Worm (Caenorhabditis elegans) whole organism, L4 larva: Measurements from ENCODE around the gene msp-77.

Source experiments
- D1046.2 ChIP-seq: fragments of 200-800 bp; sonication (Bioruptor generic); IDR thresholded peaks from 2 replicates; pipeline ENCODE4 v1.3.6; 2022; ENCODE audit warnings: missing genetic modification characterization, missing compliant biosample characterization
- F10B5.3 ChIP-seq: sonication (generic microtip); optimal IDR thresholded peaks from 2 replicates; lab custom pipeline; 2016; ENCODE audit warnings: mild to moderate bottlenecking, missing genetic modification characterization, missing compliant biosample characterization
- F37D6.2 ChIP-seq: sonication (generic microtip); optimal IDR thresholded peaks from 2 replicates; lab custom pipeline; 2016; ENCODE audit warnings: mild to moderate bottlenecking, missing genetic modification characterization, missing compliant biosample characterization
- F44E2.7 ChIP-seq: fragments of 200-800 bp; sonication (Bioruptor generic); IDR thresholded peaks from 2 replicates; pipeline ENCODE4 v2.1.2; 2022; ENCODE audit warnings: missing genetic modification characterization, missing compliant biosample characterization
- F49E8.2 ChIP-seq: sonication (generic microtip); optimal IDR thresholded peaks from 2 replicates; lab custom pipeline; 2016; ENCODE audit warnings: missing compliant biosample characterization, mild to moderate bottlenecking, missing genetic modification characterization, borderline replicate concordance
- R02D3.7 ChIP-seq: fragments of 150-350 bp; sonication (generic microtip); optimal IDR thresholded peaks from 3 replicates; lab custom pipeline; 2014; ENCODE audit warnings: missing biosample characterization, missing genetic modification characterization
- T20F7.1 ChIP-seq: fragments of 200-800 bp; sonication (Bioruptor generic); optimal IDR thresholded peaks from 2 replicates; lab custom pipeline; 2018; ENCODE audit warnings: mild to moderate bottlenecking, missing genetic modification characterization, missing compliant biosample characterization
- T26A8.4 ChIP-seq: fragments of 200-800 bp; sonication (Bioruptor generic); IDR thresholded peaks from 2 replicates; pipeline ENCODE4 v1.3.6; 2022; ENCODE audit warnings: missing genetic modification characterization, missing compliant biosample characterization
- Y5F2A.4 ChIP-seq: fragments of 200-800 bp; sonication (Bioruptor generic); optimal IDR thresholded peaks from 2 replicates; lab custom pipeline; 2018; ENCODE audit warnings: mild to moderate bottlenecking, missing genetic modification characterization, missing compliant biosample characterization
- aha-1 ChIP-seq: fragments of 150-350 bp; peaks from one replicate; lab custom pipeline; 2014; ENCODE audit warnings: missing biosample characterization, missing genetic modification characterization
- arid-1 ChIP-seq: fragments of 200-800 bp; sonication (Bioruptor generic); conservative IDR thresholded peaks from 2 replicates; pipeline ENCODE4 v1.3.6; 2022; ENCODE audit warnings: missing genetic modification reagents, missing genetic modification characterization, missing compliant biosample characterization
- ceh-20 ChIP-seq: fragments of 200-800 bp; sonication (Bioruptor generic); IDR thresholded peaks from 2 replicates; pipeline ENCODE4 v1.3.6; 2022; ENCODE audit warnings: missing genetic modification reagents, missing genetic modification characterization, missing compliant biosample characterization
- ceh-28 ChIP-seq: fragments of 150-350 bp; optimal IDR thresholded peaks from 2 replicates; lab custom pipeline; 2014; ENCODE audit warnings: missing biosample characterization, missing genetic modification reagents, missing genetic modification characterization
- ceh-32 ChIP-seq: sonication (generic microtip); optimal IDR thresholded peaks from 2 replicates; lab custom pipeline; 2016; ENCODE audit warnings: mild to moderate bottlenecking, missing genetic modification characterization, missing compliant biosample characterization; ENCODE audit not compliant: poor library complexity
- ceh-82 ChIP-seq: sonication (generic microtip); optimal IDR thresholded peaks from 2 replicates; lab custom pipeline; 2017; ENCODE audit warnings: missing biosample characterization, missing genetic modification characterization
- ces-1 ChIP-seq: fragments of 150-350 bp; sonication (generic microtip); optimal IDR thresholded peaks from 4 replicates; lab custom pipeline; 2014; ENCODE audit warnings: missing biosample characterization, missing genetic modification reagents, missing genetic modification characterization
- daf-12 ChIP-seq: fragments of 150-350 bp; optimal IDR thresholded peaks from 2 replicates; lab custom pipeline; 2014; ENCODE audit warnings: missing biosample characterization, missing genetic modification reagents, missing genetic modification characterization
- daf-16 ChIP-seq, 3 experiments: sonication (generic microtip); optimal IDR thresholded peaks; 2 replicates each; lab custom pipeline; 2016 to 2017; ENCODE audit warnings: missing genetic modification characterization in 3 of 3, missing genetic modification reagents in 3 of 3, mild to moderate bottlenecking in 2 of 3, missing compliant biosample characterization in 2 of 3, missing biosample characterization in 1 of 3, moderate library complexity in 1 of 3
- dmd-8 ChIP-seq: fragments of 200-800 bp; sonication (Bioruptor generic); IDR thresholded peaks from 2 replicates; pipeline ENCODE4 v1.3.6; 2022; ENCODE audit warnings: missing genetic modification characterization, missing compliant biosample characterization
- dmd-9 ChIP-seq: fragments of 200-800 bp; sonication (Bioruptor generic); IDR thresholded peaks from 2 replicates; pipeline ENCODE4 v1.3.6; 2022; ENCODE audit warnings: missing genetic modification reagents, missing genetic modification characterization, missing compliant biosample characterization
- dve-1 ChIP-seq: sonication (generic microtip); optimal IDR thresholded peaks from 2 replicates; lab custom pipeline; 2017; ENCODE audit warnings: antibody characterized with exemption, mild to moderate bottlenecking, missing genetic modification characterization, missing compliant biosample characterization; ENCODE audit not compliant: insufficient read depth
- fkh-10 ChIP-seq: fragments of 150-350 bp; optimal IDR thresholded peaks from 2 replicates; lab custom pipeline; 2014; ENCODE audit warnings: missing biosample characterization, missing genetic modification reagents, missing genetic modification characterization
- fos-1 ChIP-seq: fragments of 150-350 bp; optimal IDR thresholded peaks from 2 replicates; lab custom pipeline; 2014; ENCODE audit warnings: missing biosample characterization, missing genetic modification characterization
- hif-1 ChIP-seq, 2 experiments: sonication (generic microtip); optimal IDR thresholded peaks; 2 replicates each; lab custom pipeline; 2016 to 2017; ENCODE audit warnings: missing compliant biosample characterization in 2 of 2, missing genetic modification characterization in 2 of 2, missing genetic modification reagents in 2 of 2, missing genotype in 2 of 2, mild to moderate bottlenecking in 1 of 2
- hlh-11 ChIP-seq: fragments of 200-800 bp; sonication (Bioruptor generic); optimal IDR thresholded peaks from 2 replicates; lab custom pipeline; 2018; ENCODE audit warnings: mild to moderate bottlenecking, missing genetic modification characterization, missing compliant biosample characterization
- jun-1 ChIP-seq: fragments of 150-350 bp; optimal IDR thresholded peaks from 2 replicates; lab custom pipeline; 2014; ENCODE audit warnings: missing biosample characterization, missing genetic modification reagents, missing genetic modification characterization
- lin-1 ChIP-seq: fragments of 200-800 bp; sonication (Bioruptor generic); IDR thresholded peaks from 2 replicates; pipeline ENCODE4 v1.3.6; 2022; ENCODE audit warnings: missing genetic modification reagents, missing genetic modification characterization, missing compliant biosample characterization
- lin-13 ChIP-seq: fragments of 150-350 bp; optimal IDR thresholded peaks from 2 replicates; lab custom pipeline; 2014; ENCODE audit warnings: missing biosample characterization, missing genetic modification reagents, missing genetic modification characterization
- lin-38 ChIP-seq: fragments of 200-800 bp; sonication (Bioruptor generic); IDR thresholded peaks from 2 replicates; pipeline ENCODE4 v1.3.6; 2022; ENCODE audit warnings: missing genetic modification reagents, missing genetic modification characterization, missing compliant biosample characterization
- madf-5 ChIP-seq, 2 experiments: fragments of 200-800 bp; sonication (Bioruptor generic); IDR thresholded peaks; 2 replicates each; pipeline ENCODE4 v1.3.6; 2022; ENCODE audit warnings: missing compliant biosample characterization in 2 of 2, missing genetic modification characterization in 2 of 2
- mep-1 ChIP-seq: fragments of 150-350 bp; sonication (generic microtip); optimal IDR thresholded peaks from 3 replicates; lab custom pipeline; 2014; ENCODE audit warnings: missing biosample characterization, missing genetic modification characterization
- mes-2 ChIP-seq: sonication (generic microtip); optimal IDR thresholded peaks from 2 replicates; lab custom pipeline; 2016; ENCODE audit warnings: missing genotype, mild to moderate bottlenecking, missing genetic modification characterization, missing compliant biosample characterization; ENCODE audit not compliant: poor library complexity, severe bottlenecking
- nhr-102 ChIP-seq: sonication (generic microtip); optimal IDR thresholded peaks from 2 replicates; lab custom pipeline; 2016; ENCODE audit warnings: mild to moderate bottlenecking, missing genetic modification characterization, moderate library complexity, missing compliant biosample characterization
- nhr-11 ChIP-seq: fragments of 150-350 bp; optimal IDR thresholded peaks from 2 replicates; lab custom pipeline; 2014; ENCODE audit warnings: missing biosample characterization, missing genetic modification characterization
- nhr-111 ChIP-seq: fragments of 200-800 bp; sonication (Bioruptor generic); optimal IDR thresholded peaks from 2 replicates; lab custom pipeline; 2018; ENCODE audit warnings: mild to moderate bottlenecking, missing genetic modification characterization, missing compliant biosample characterization
- nhr-25 ChIP-seq: sonication (generic microtip); optimal IDR thresholded peaks from 2 replicates; lab custom pipeline; 2017; ENCODE audit warnings: missing genetic modification characterization, mild to moderate bottlenecking, missing compliant biosample characterization, antibody characterized with exemption, moderate library complexity, borderline replicate concordance; ENCODE audit not compliant: insufficient read depth
- nhr-42 ChIP-seq: fragments of 200-800 bp; sonication (Bioruptor generic); IDR thresholded peaks from 2 replicates; pipeline ENCODE4 v1.3.6; 2022; ENCODE audit warnings: missing genetic modification characterization, missing compliant biosample characterization
- nhr-76 ChIP-seq: fragments of 150-350 bp; optimal IDR thresholded peaks from 2 replicates; lab custom pipeline; 2014; ENCODE audit warnings: missing biosample characterization, missing genetic modification characterization
- rbr-2 ChIP-seq: sonication (generic microtip); optimal IDR thresholded peaks from 2 replicates; lab custom pipeline; 2016; ENCODE audit warnings: missing genotype, missing genetic modification characterization, missing compliant biosample characterization
- saeg-2 ChIP-seq: fragments of 200-800 bp; sonication (Bioruptor generic); IDR thresholded peaks from 2 replicates; pipeline ENCODE4 v1.3.6; 2022; ENCODE audit warnings: missing genetic modification reagents, missing genetic modification characterization, missing compliant biosample characterization
- sdz-12 ChIP-seq: fragments of 200-800 bp; sonication (Bioruptor generic); optimal IDR thresholded peaks from 2 replicates; lab custom pipeline; 2018; ENCODE audit warnings: mild to moderate bottlenecking, missing genetic modification characterization, missing compliant biosample characterization
- snpc-4 ChIP-seq: fragments of 150-350 bp; optimal IDR thresholded peaks from 2 replicates; lab custom pipeline; 2014; ENCODE audit warnings: missing biosample characterization, missing genetic modification characterization
- spr-3 ChIP-seq: fragments of 200-800 bp; sonication (Bioruptor generic); optimal IDR thresholded peaks from 2 replicates; lab custom pipeline; 2018; ENCODE audit warnings: mild to moderate bottlenecking, missing genetic modification characterization, missing compliant biosample characterization
- tag-97 ChIP-seq: fragments of 200-800 bp; sonication (Bioruptor generic); IDR thresholded peaks from 2 replicates; pipeline ENCODE4 v1.3.6; 2022; ENCODE audit warnings: missing genetic modification characterization, missing compliant biosample characterization
- unc-130 ChIP-seq: sonication (generic microtip); optimal IDR thresholded peaks from 2 replicates; lab custom pipeline; 2016; ENCODE audit warnings: missing genetic modification reagents, missing genetic modification characterization, missing compliant biosample characterization
- unc-62 ChIP-seq, 3 experiments: fragments of 150-350 bp in 1 of 3; sonication (generic microtip); optimal IDR thresholded peaks in 2 of 3; peaks in 1 of 3; 1 replicate in 1 of 3; 2 replicates in 2 of 3; lab custom pipeline; 2014 to 2017; ENCODE audit warnings: missing biosample characterization in 3 of 3, missing genetic modification characterization in 3 of 3, missing genetic modification reagents in 3 of 3, missing genotype in 1 of 3
- vab-7 ChIP-seq: fragments of 200-800 bp; sonication (Bioruptor generic); IDR thresholded peaks from 2 replicates; pipeline ENCODE4 v1.3.6; 2022; ENCODE audit warnings: missing genetic modification reagents, missing genetic modification characterization, missing compliant biosample characterization
- zag-1 ChIP-seq: fragments of 150-350 bp; optimal IDR thresholded peaks from 2 replicates; lab custom pipeline; 2014; ENCODE audit warnings: missing biosample characterization, missing genetic modification characterization
- zip-11 ChIP-seq: fragments of 200-800 bp; sonication (Bioruptor generic); IDR thresholded peaks from 2 replicates; pipeline ENCODE4 v1.3.6; 2022; ENCODE audit warnings: missing genetic modification characterization, missing compliant biosample characterization
- ztf-11 ChIP-seq: fragments of 150-350 bp; optimal IDR thresholded peaks from 2 replicates; lab custom pipeline; 2014; ENCODE audit warnings: missing biosample characterization, missing genetic modification characterization
- ztf-7 ChIP-seq: fragments of 150-350 bp; optimal IDR thresholded peaks from 2 replicates; lab custom pipeline; 2014; ENCODE audit warnings: missing biosample characterization, missing genetic modification characterization

msp-77 gene

ce11 chrIV:9872786-9873185, 21.6 kb upstream of the msp-77 start (continued):
- TF ChIP-seq nhr-11 (tag; lab: Kevin White, UChicago) (no peak), nhr-102 (tag; lab: Kevin White, UChicago) (no peak), D1046.2 (GFP tag; lab: Robert Waterston, UW) (no peak), F49E8.2 (no peak), arid-1 (GFP tag; lab: Robert Waterston, UW) (no peak), ceh-82 (tag; lab: Kevin White, UChicago) (no peak), spr-3 (GFP tag; lab: Kevin White, UChicago) (no peak), Y5F2A.4 (GFP tag; lab: Kevin White, UChicago) (no peak), F10B5.3 (no peak), lin-1 (GFP tag; lab: Robert Waterston, UW) (no peak), unc-62 (GFP tag; optimal IDR thresholded peaks at IDR 0.05 in 1 of 2; lab: Kevin White, UChicago) (peak in 1 of 2 experiments; percentile 51), unc-62 (tag; optimal IDR thresholded peaks at IDR 0.05; lab: Kevin White, UChicago) (no peak), T20F7.1 (GFP tag; lab: Kevin White, UChicago) (no peak), ceh-28 (tag; lab: Kevin White, UChicago) (no peak), F37D6.2 (tag; lab: Kevin White, UChicago) (no peak), vab-7 (no peak), ceh-32 (no peak), dve-1 (tag; lab: Kevin White, UChicago) (peak; percentile 64), unc-130 (GFP tag; lab: Kevin White, UChicago) (no peak), rbr-2 (tag; lab: Kevin White, UChicago) (no peak), F44E2.7 (GFP tag; lab: Robert Waterston, UW) (no peak), fos-1 (tag; lab: Kevin White, UChicago) (no peak), jun-1 (tag; lab: Kevin White, UChicago) (no peak), lin-38 (GFP tag; lab: Robert Waterston, UW) (no peak), fkh-10 (GFP tag; lab: Kevin White, UChicago) (no peak), mes-2 (tag; lab: Kevin White, UChicago) (peak; percentile 9), aha-1 (tag; lab: Kevin White, UChicago) (no peak), zip-11 (GFP tag; lab: Robert Waterston, UW) (no peak), sdz-12 (GFP tag; lab: Kevin White, UChicago) (no peak), nhr-42 (no peak), R02D3.7 (tag; lab: Kevin White, UChicago) (no peak), madf-5 (GFP tag; IDR thresholded peaks at IDR 0.05; lab: Robert Waterston, UW) (no peak), ceh-20 (no peak), nhr-25 (tag; lab: Kevin White, UChicago) (no peak), ces-1 (GFP tag; lab: Kevin White, UChicago) (no peak), dmd-8 (GFP tag; lab: Robert Waterston, UW) (no peak), ztf-7 (tag; lab: Kevin White, UChicago) (no peak), mep-1 (tag; lab: Kevin White, UChicago) (peak; percentile 30), snpc-4 (no peak), tag-97 (GFP tag; lab: Robert Waterston, UW) (no peak), daf-12 (no peak), dmd-9 (GFP tag; lab: Robert Waterston, UW) (no peak), daf-16 (GFP tag; optimal IDR thresholded peaks at IDR 0.05; lab: Kevin White, UChicago) (no peak), daf-16 (tag; optimal IDR thresholded peaks at IDR 0.05; lab: Kevin White, UChicago) (peak; percentile 85), nhr-111 (GFP tag; lab: Kevin White, UChicago) (no peak), hlh-11 (tag; lab: Kevin White, UChicago) (peak; percentile 47), ztf-11 (tag; lab: Kevin White, UChicago) (no peak), saeg-2 (GFP tag; lab: Robert Waterston, UW) (no peak), lin-13 (GFP tag; lab: Kevin White, UChicago) (no peak), T26A8.4 (GFP tag; lab: Robert Waterston, UW) (no peak), zag-1 (tag; lab: Kevin White, UChicago) (no peak), nhr-76 (no peak), hif-1 (tag; optimal IDR thresholded peaks at IDR 0.05; lab: Kevin White, UChicago) (no peak)
